Fruit fly (Drosophila melanogaster) whole organism, prepupa: ENCODE data around the gene CG42240.

ENCODE experiments used
- Blimp-1 ChIP-seq: fragments of 200-800 bp; sonication (Bioruptor generic); optimal IDR thresholded peaks from 3 replicates; lab custom pipeline; 2017; ENCODE audit warnings: missing biosample characterization, missing genetic modification characterization, mild to moderate bottlenecking, moderate library complexity, missing genetic modification reagents
- CG10631 ChIP-seq: fragments of 200-800 bp; sonication (Bioruptor generic); optimal IDR thresholded peaks from 2 replicates; lab custom pipeline; 2016; ENCODE audit warnings: missing biosample characterization, missing genetic modification characterization
- CG10669 ChIP-seq: fragments of 200-800 bp; sonication (Bioruptor generic); optimal IDR thresholded peaks from 3 replicates; lab custom pipeline; 2018; ENCODE audit warnings: missing biosample characterization, mild to moderate bottlenecking, missing genetic modification characterization, moderate library complexity
- CG11294 ChIP-seq: fragments of 200-800 bp; sonication (Bioruptor generic); IDR thresholded peaks from 2 replicates; pipeline ENCODE4 v1.3.6; 2022; ENCODE audit warnings: missing biosample characterization, missing genetic modification characterization
- CG11762 ChIP-seq: fragments of 200-800 bp; sonication (Bioruptor generic); optimal IDR thresholded peaks from 3 replicates; lab custom pipeline; 2016; ENCODE audit warnings: missing biosample characterization, missing genetic modification characterization; ENCODE audit not compliant: insufficient read depth
- CG11902 ChIP-seq: fragments of 200-800 bp; sonication (Bioruptor generic); optimal IDR thresholded peaks from 3 replicates; lab custom pipeline; 2016; ENCODE audit warnings: missing biosample characterization, missing genetic modification characterization
- CG15336 ChIP-seq: fragments of 200-800 bp; sonication (Bioruptor generic); IDR thresholded peaks from 2 replicates; pipeline ENCODE4 v1.3.6; 2022; ENCODE audit warnings: missing biosample characterization, missing genetic modification characterization
- CG1621 ChIP-seq: fragments of 200-800 bp; sonication (Bioruptor generic); optimal IDR thresholded peaks from 3 replicates; lab custom pipeline; 2018; ENCODE audit warnings: missing biosample characterization, mild to moderate bottlenecking, missing genetic modification characterization
- CG16779 ChIP-seq: fragments of 200-800 bp; sonication (Bioruptor generic); optimal IDR thresholded peaks from 3 replicates; lab custom pipeline; 2017; ENCODE audit warnings: missing biosample characterization, mild to moderate bottlenecking, missing genetic modification characterization
- CG3032 ChIP-seq: fragments of 200-800 bp; optimal IDR thresholded peaks from 2 replicates; lab custom pipeline; 2019; ENCODE audit warnings: missing biosample characterization, mild to moderate bottlenecking, missing genetic modification characterization, moderate library complexity
- CG32006 ChIP-seq: fragments of 200-800 bp; sonication (Bioruptor generic); optimal IDR thresholded peaks from 3 replicates; lab custom pipeline; 2017; ENCODE audit warnings: missing biosample characterization, mild to moderate bottlenecking, missing genetic modification characterization
- CG34406 ChIP-seq: fragments of 200-800 bp; sonication (Bioruptor generic); optimal IDR thresholded peaks from 3 replicates; lab custom pipeline; 2016; ENCODE audit warnings: missing biosample characterization, missing genetic modification characterization
- CG3919 ChIP-seq: fragments of 200-800 bp; sonication (Bioruptor generic); optimal IDR thresholded peaks from 3 replicates; lab custom pipeline; 2016; ENCODE audit warnings: missing biosample characterization, missing genetic modification characterization
- CG4318 ChIP-seq: fragments of 200-800 bp; sonication (Bioruptor generic); optimal IDR thresholded peaks from 3 replicates; lab custom pipeline; 2017; ENCODE audit warnings: missing biosample characterization, mild to moderate bottlenecking, missing genetic modification characterization
- CG6163 ChIP-seq: fragments of 200-800 bp; sonication (Bioruptor generic); IDR thresholded peaks from 3 replicates; pipeline ENCODE4 v1.3.6; 2022; ENCODE audit warnings: missing biosample characterization, missing genetic modification characterization
- CG6276 ChIP-seq: fragments of 200-800 bp; sonication (Bioruptor generic); optimal IDR thresholded peaks from 2 replicates; lab custom pipeline; 2017; ENCODE audit warnings: missing biosample characterization, mild to moderate bottlenecking, missing genetic modification characterization
- CG6854 ChIP-seq: fragments of 200-800 bp; sonication (Bioruptor generic); optimal IDR thresholded peaks from 2 replicates; lab custom pipeline; 2017; ENCODE audit warnings: missing biosample characterization, mild to moderate bottlenecking, missing genetic modification characterization
- CG7368 ChIP-seq: fragments of 200-800 bp; sonication (Bioruptor generic); optimal IDR thresholded peaks from 3 replicates; lab custom pipeline; 2016; ENCODE audit warnings: missing biosample characterization, missing genetic modification characterization
- CG8119 ChIP-seq: fragments of 200-800 bp; sonication (Bioruptor generic); IDR thresholded peaks from 3 replicates; pipeline ENCODE4 v1.3.6; 2022; ENCODE audit warnings: missing biosample characterization, missing genetic modification characterization
- CG8319 ChIP-seq: fragments of 200-800 bp; sonication (Bioruptor generic); optimal IDR thresholded peaks from 3 replicates; lab custom pipeline; 2016; ENCODE audit warnings: missing biosample characterization, missing genetic modification characterization
- CG8632 ChIP-seq: fragments of 200-800 bp; sonication (Bioruptor generic); optimal IDR thresholded peaks from 3 replicates; lab custom pipeline; 2016; ENCODE audit warnings: missing biosample characterization, missing genetic modification characterization
- CG9139 ChIP-seq: fragments of 200-800 bp; sonication (Bioruptor generic); optimal IDR thresholded peaks from 3 replicates; lab custom pipeline; 2017; ENCODE audit warnings: missing biosample characterization, mild to moderate bottlenecking, missing genetic modification characterization
- Eip75B ChIP-seq: fragments of 200-800 bp; sonication (Bioruptor generic); optimal IDR thresholded peaks from 3 replicates; lab custom pipeline; 2016; ENCODE audit warnings: missing biosample characterization, missing genetic modification characterization
- Eip93F ChIP-seq: fragments of 200-800 bp; sonication (Bioruptor generic); optimal IDR thresholded peaks from 2 replicates; lab custom pipeline; 2016; ENCODE audit warnings: missing biosample characterization, mild to moderate bottlenecking, missing genetic modification characterization
- Ets21C ChIP-seq: fragments of 200-800 bp; sonication (Bioruptor generic); optimal IDR thresholded peaks from 3 replicates; lab custom pipeline; 2016; ENCODE audit warnings: missing biosample characterization, missing genetic modification characterization
- Ets96B ChIP-seq: fragments of 200-800 bp; optimal IDR thresholded peaks from 2 replicates; lab custom pipeline; 2019; ENCODE audit warnings: missing biosample characterization, mild to moderate bottlenecking, missing genetic modification characterization, moderate library complexity
- Gug ChIP-seq: fragments of 200-800 bp; sonication (Bioruptor generic); IDR thresholded peaks from 2 replicates; pipeline ENCODE4 v1.3.6; 2022; ENCODE audit warnings: missing biosample characterization, missing genetic modification characterization
- Hr38 ChIP-seq: sonication (Bioruptor generic); optimal IDR thresholded peaks from 2 replicates; lab custom pipeline; 2016; ENCODE audit warnings: missing biosample characterization, missing genetic modification characterization
- Hr39 ChIP-seq: fragments of 200-800 bp; sonication (Bioruptor generic); optimal IDR thresholded peaks from 2 replicates; lab custom pipeline; 2016; ENCODE audit warnings: missing biosample characterization, missing genetic modification characterization
- Lpt ChIP-seq: fragments of 200-800 bp; sonication (Bioruptor generic); optimal IDR thresholded peaks from 3 replicates; lab custom pipeline; 2016; ENCODE audit warnings: missing biosample characterization, missing genetic modification characterization
- Met ChIP-seq: fragments of 200-800 bp; sonication (Bioruptor generic); optimal IDR thresholded peaks from 3 replicates; lab custom pipeline; 2016; ENCODE audit warnings: missing biosample characterization, missing genetic modification characterization
- OdsH ChIP-seq: fragments of 200-800 bp; sonication (Bioruptor generic); optimal IDR thresholded peaks from 3 replicates; lab custom pipeline; 2016; ENCODE audit warnings: missing biosample characterization, missing genetic modification characterization
- Smox ChIP-seq: fragments of 200-800 bp; sonication (Bioruptor generic); optimal IDR thresholded peaks from 3 replicates; lab custom pipeline; 2016; ENCODE audit warnings: missing biosample characterization, missing genetic modification characterization
- Sox14 ChIP-seq: fragments of 200-800 bp; sonication (Bioruptor generic); optimal IDR thresholded peaks from 3 replicates; lab custom pipeline; 2016; ENCODE audit warnings: missing biosample characterization, missing genetic modification characterization
- Sox15 ChIP-seq: fragments of 200-800 bp; sonication (Bioruptor generic); optimal IDR thresholded peaks from 3 replicates; lab custom pipeline; 2016; ENCODE audit warnings: missing biosample characterization, missing genetic modification characterization
- achi ChIP-seq: fragments of 200-800 bp; sonication (Bioruptor generic); optimal IDR thresholded peaks from 3 replicates; lab custom pipeline; 2016; ENCODE audit warnings: missing biosample characterization, missing genetic modification characterization
- acj6 ChIP-seq: fragments of 200-800 bp; sonication (Bioruptor generic); optimal IDR thresholded peaks from 3 replicates; lab custom pipeline; 2016; ENCODE audit warnings: missing biosample characterization, missing genetic modification characterization
- cyc ChIP-seq: fragments of 200-800 bp; sonication (Bioruptor generic); optimal IDR thresholded peaks from 3 replicates; lab custom pipeline; 2016; ENCODE audit warnings: missing biosample characterization, missing genetic modification characterization
- dac ChIP-seq: fragments of 200-800 bp; sonication (Bioruptor generic); optimal IDR thresholded peaks from 2 replicates; lab custom pipeline; 2017; ENCODE audit warnings: missing biosample characterization, mild to moderate bottlenecking, missing genetic modification characterization
- eg ChIP-seq: fragments of 200-800 bp; sonication (Bioruptor generic); IDR thresholded peaks from 3 replicates; pipeline ENCODE4 v1.3.6; 2022; ENCODE audit warnings: missing biosample characterization, missing genetic modification characterization
- esn ChIP-seq: fragments of 200-800 bp; sonication (Bioruptor generic); optimal IDR thresholded peaks from 2 replicates; lab custom pipeline; 2016; ENCODE audit warnings: missing biosample characterization, mild to moderate bottlenecking, missing genetic modification characterization, moderate library complexity
- fd85E ChIP-seq: fragments of 200-800 bp; sonication (Bioruptor generic); optimal IDR thresholded peaks from 3 replicates; lab custom pipeline; 2016; ENCODE audit warnings: missing biosample characterization, missing genetic modification characterization
- fkh ChIP-seq: fragments of 200-800 bp; sonication (Bioruptor generic); optimal IDR thresholded peaks from 3 replicates; lab custom pipeline; 2017; ENCODE audit warnings: missing biosample characterization, mild to moderate bottlenecking, missing genetic modification characterization, moderate library complexity
- lz ChIP-seq: fragments of 200-800 bp; sonication (Bioruptor generic); optimal IDR thresholded peaks from 3 replicates; lab custom pipeline; 2016; ENCODE audit warnings: missing biosample characterization, missing genetic modification characterization
- net ChIP-seq: fragments of 200-800 bp; sonication (Bioruptor generic); optimal IDR thresholded peaks from 3 replicates; lab custom pipeline; 2016; ENCODE audit warnings: missing biosample characterization, missing genetic modification characterization
- pdm3 ChIP-seq: fragments of 200-800 bp; sonication (Bioruptor generic); optimal IDR thresholded peaks from 3 replicates; lab custom pipeline; 2016; ENCODE audit warnings: missing biosample characterization, missing genetic modification characterization
- salr ChIP-seq, 2 experiments: fragments of 200-800 bp; sonication (Bioruptor generic); optimal IDR thresholded peaks; 3 replicates each; lab custom pipeline; 2016 to 2018; ENCODE audit warnings: missing biosample characterization in 2 of 2, missing genetic modification characterization in 2 of 2, mild to moderate bottlenecking in 1 of 2
- spab ChIP-seq: fragments of 200-800 bp; sonication (Bioruptor generic); optimal IDR thresholded peaks from 2 replicates; lab custom pipeline; 2017; ENCODE audit warnings: missing biosample characterization, mild to moderate bottlenecking, missing genetic modification characterization, missing genetic modification reagents
- ss ChIP-seq, 2 experiments: fragments of 200-800 bp; sonication (Bioruptor generic); optimal IDR thresholded peaks; 2 replicates in 1 of 2; 3 replicates in 1 of 2; lab custom pipeline; 2017 to 2018; ENCODE audit warnings: mild to moderate bottlenecking in 2 of 2, missing biosample characterization in 2 of 2, missing genetic modification characterization in 2 of 2, moderate library complexity in 1 of 2
- svp ChIP-seq: fragments of 200-800 bp; sonication (Bioruptor generic); peaks from one replicate; lab custom pipeline; 2016; ENCODE audit warnings: missing biosample characterization, missing genetic modification characterization
- topi ChIP-seq: fragments of 200-800 bp; sonication (Bioruptor generic); optimal IDR thresholded peaks from 3 replicates; lab custom pipeline; 2016; ENCODE audit warnings: missing biosample characterization, missing genetic modification characterization

The CG42240 gene

DNA sequence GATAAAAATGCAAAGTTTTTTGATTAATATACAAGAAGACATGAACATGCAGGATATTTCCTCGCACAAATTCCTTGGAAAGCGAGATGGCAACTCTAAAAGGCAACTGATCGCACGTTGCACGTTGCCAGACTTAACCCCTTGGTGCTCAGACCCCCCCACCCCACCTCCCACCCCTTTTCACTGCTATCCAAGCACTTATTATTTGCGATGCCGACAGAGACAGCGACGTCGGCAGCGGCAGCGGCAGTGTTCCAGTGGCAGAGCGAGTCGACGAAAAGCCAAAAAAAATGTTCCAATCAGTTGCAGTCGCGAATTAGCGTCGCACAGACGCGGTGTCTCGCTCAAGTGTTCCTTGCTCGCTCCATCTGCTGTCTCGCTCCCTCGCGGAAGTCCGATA, 27.0 kb upstream of the CG42240 start, which contains the start of gene CG3823:
CG3823 (plus strand) TSS at position 301 of the 400 bp plus-strand sequence.
- TF ChIP-seq CG6163 (GFP tag; lab: Robert Waterston, UW) (peak; percentile 21; the same call in 1 of the 3 replicates), fkh (GFP tag; lab: Kevin White, UChicago) (no peak)

DNA sequence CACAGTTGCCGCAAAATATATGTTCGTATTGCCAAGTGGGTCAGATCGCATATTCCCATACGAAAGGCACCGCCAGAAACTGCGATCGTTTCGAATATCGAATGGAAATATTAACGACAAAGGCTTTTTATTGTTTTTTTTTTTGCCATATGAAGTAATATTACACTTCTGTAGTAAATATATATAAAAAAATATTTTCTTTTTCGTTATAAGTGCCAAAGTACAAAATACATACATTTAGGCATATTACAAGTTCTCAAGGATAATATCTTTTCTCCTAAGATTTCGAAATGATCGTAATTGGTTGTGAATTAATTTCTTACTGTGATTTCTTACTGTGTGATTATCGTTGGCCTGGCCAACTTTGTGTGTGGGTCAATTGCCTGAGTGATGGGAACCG, 26.4 kb upstream of the CG42240 start:
- TF ChIP-seq achi (no peak), ss (GFP tag; optimal IDR thresholded peaks at IDR 0.05; lab: Kevin White, UChicago) (no peak), Sox14 (GFP tag; lab: Kevin White, UChicago) (no peak), CG8632 (peak; percentile 41), CG11762 (GFP tag; lab: Kevin White, UChicago) (no peak), Hr38 (GFP tag; lab: Kevin White, UChicago) (no peak), CG11294 (GFP tag; lab: Robert Waterston, UW) (no peak), CG3032 (tag; lab: Kevin White, UChicago) (no peak), CG7368 (GFP tag; lab: Kevin White, UChicago) (no peak), CG9139 (no peak), CG3919 (GFP tag; lab: Kevin White, UChicago) (peak; percentile 50), CG32006 (GFP tag; lab: Kevin White, UChicago) (peak; percentile 38), acj6 (GFP tag; lab: Kevin White, UChicago) (no peak), spab (no peak), salr (GFP tag; optimal IDR thresholded peaks at IDR 0.05; lab: Kevin White, UChicago) (peak in 1 of 2 experiments; percentile 27), svp (GFP tag; lab: Kevin White, UChicago) (no peak), Ets96B (no peak), fd85E (GFP tag; lab: Kevin White, UChicago) (no peak), Hr39 (GFP tag; lab: Kevin White, UChicago) (no peak), pdm3 (GFP tag; lab: Kevin White, UChicago) (no peak), CG10631 (GFP tag; lab: Kevin White, UChicago) (peak; percentile 44), OdsH (peak; percentile 11), CG1621 (tag; lab: Kevin White, UChicago) (no peak), CG8319 (GFP tag; lab: Kevin White, UChicago) (no peak), CG4318 (GFP tag; lab: Kevin White, UChicago) (no peak), CG15336 (GFP tag; lab: Robert Waterston, UW) (peak; percentile 57), Ets21C (GFP tag; lab: Kevin White, UChicago) (no peak), esn (peak; percentile 25), CG34406 (GFP tag; lab: Kevin White, UChicago) (peak; percentile 31), fkh (GFP tag; lab: Kevin White, UChicago) (no peak), Blimp-1 (no peak), CG6163 (GFP tag; lab: Robert Waterston, UW) (no peak), Lpt (GFP tag; lab: Kevin White, UChicago) (no peak), cyc (GFP tag; lab: Kevin White, UChicago) (no peak), CG16779 (tag; lab: Kevin White, UChicago) (no peak), CG10669 (GFP tag; lab: Kevin White, UChicago) (no peak), CG8119 (GFP tag; lab: Robert Waterston, UW) (peak; percentile 60; the same call in 1 of the 3 replicates), Sox15 (GFP tag; lab: Kevin White, UChicago) (no peak), Eip75B (GFP tag; lab: Kevin White, UChicago) (no peak), Eip93F (GFP tag; lab: Kevin White, UChicago) (no peak), CG11902 (GFP tag; lab: Kevin White, UChicago) (no peak), dac (GFP tag; lab: Kevin White, UChicago) (no peak), lz (GFP tag; lab: Kevin White, UChicago) (no peak), Gug (GFP tag; lab: Robert Waterston, UW) (no peak), CG6276 (no peak), eg (GFP tag; lab: Robert Waterston, UW) (peak; percentile 26; the same call in 1 of the 3 replicates), net (GFP tag; lab: Kevin White, UChicago) (no peak), CG6854 (GFP tag; lab: Kevin White, UChicago) (no peak), Met (GFP tag; lab: Kevin White, UChicago) (peak; percentile 15), topi (peak; percentile 10), Smox (GFP tag; lab: Kevin White, UChicago) (peak; percentile 12)
